Worm (Caenorhabditis elegans) whole organism, L3 larva: Measurements from ENCODE around the gene T19H12.3.

ENCODE experiments used
- ceh-82 ChIP-seq: fragments of 150-350 bp; optimal IDR thresholded peaks from 2 replicates; lab custom pipeline; 2014; ENCODE audit warnings: missing biosample characterization, missing genetic modification characterization
- fos-1 ChIP-seq: fragments of 150-350 bp; optimal IDR thresholded peaks from 2 replicates; lab custom pipeline; 2014; ENCODE audit warnings: missing biosample characterization, missing genetic modification characterization
- nhr-237 ChIP-seq: fragments of 150-350 bp; optimal IDR thresholded peaks from 2 replicates; lab custom pipeline; 2014; ENCODE audit warnings: missing biosample characterization, missing genetic modification characterization
- nhr-76 ChIP-seq: fragments of 150-350 bp; sonication (generic microtip); optimal IDR thresholded peaks from 5 replicates; lab custom pipeline; 2014; ENCODE audit warnings: missing biosample characterization, missing genetic modification characterization
- unc-62 ChIP-seq: fragments of 150-350 bp; sonication (generic microtip); optimal IDR thresholded peaks from 4 replicates; lab custom pipeline; 2014; ENCODE audit warnings: missing biosample characterization, missing genetic modification reagents, missing genetic modification characterization

ce11 chrV:4885372-4885771 lies at the start of gene T19H12.3:
- TF ChIP-seq unc-62 (GFP tag; lab: Kevin White, UChicago), result no peak
- TF ChIP-seq ceh-82, result no peak
- no peak for TF ChIP-seq nhr-237 (tag; lab: Kevin White, UChicago)
- TF ChIP-seq nhr-76 (tag; lab: Kevin White, UChicago), result no peak
- TF ChIP-seq fos-1, result no peak
